Worm (Caenorhabditis elegans): Measurements from ENCODE around the gene srsx-21.

Gene srsx-21

DNA sequence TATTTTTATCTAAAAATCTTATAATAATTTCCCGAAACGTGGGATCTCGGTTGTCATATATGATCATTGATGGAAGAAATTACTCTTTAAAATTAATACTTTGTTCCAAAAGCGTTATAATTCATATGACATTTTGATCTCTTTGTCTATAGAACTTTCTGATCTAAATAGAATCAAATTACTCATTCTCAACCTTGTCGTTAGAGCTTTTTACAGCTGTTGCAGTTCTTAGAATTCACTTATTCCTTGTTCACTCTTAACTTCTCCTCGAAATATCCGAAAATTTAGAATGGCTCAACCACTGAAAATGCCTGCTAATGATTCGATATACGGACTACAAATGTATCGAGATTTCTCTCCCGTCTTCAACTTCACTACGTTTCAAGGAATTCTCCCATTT is 26.6 kb upstream of the srsx-21 start, which contains the start of gene sru-29:
Gene sru-29 (plus strand): TSS at position 301 of the 400 bp plus-strand sequence.
- no peak for TF ChIP-seq zim-3 (tag; optimal IDR thresholded peaks at IDR 0.05)
- no peak for TF ChIP-seq ccch-3 (GFP tag; optimal IDR thresholded peaks at IDR 0.05)
- TF ChIP-seq hmg-1.2 (GFP tag; IDR thresholded peaks at IDR 0.05): no peak
- TF ChIP-seq attf-6 (GFP tag; IDR thresholded peaks at IDR 0.05): no peak
- TF ChIP-seq Y53F4B.3 (GFP tag; IDR thresholded peaks at IDR 0.05): no peak
- TF ChIP-seq T26A5.8 (tag; optimal IDR thresholded peaks at IDR 0.05): no peak
- no peak for TF ChIP-seq bed-2 (GFP tag; IDR thresholded peaks at IDR 0.05)
- no peak for TF ChIP-seq F10E7.11 (tag; optimal IDR thresholded peaks at IDR 0.05)
- TF ChIP-seq mxl-1 (tag; optimal IDR thresholded peaks at IDR 0.05): no peak
- no peak for TF ChIP-seq hrde-1 (tag; optimal IDR thresholded peaks at IDR 0.05; ENCODE audit: borderline replicate concordance)

- TF ChIP-seq ceh-91 (GFP tag; IDR thresholded peaks at IDR 0.05): no peak
- no peak for TF ChIP-seq F10E7.11 (tag; optimal IDR thresholded peaks at IDR 0.05)
These were observed 25.6 kb upstream of the srsx-21 start for ce11 chrV:9812216-9812615.

ce11 chrV:9813527-9813926 is 24.3 kb upstream of the srsx-21 start, which contains the start of gene sru-30:
TSS of gene sru-30 (plus strand) at chrV:9813827.
- TF ChIP-seq hmg-1.2 (GFP tag; IDR thresholded peaks at IDR 0.05): no peak
- TF ChIP-seq hsf-1 (GFP tag; IDR thresholded peaks at IDR 0.05): no peak
- no peak for TF ChIP-seq zim-3 (tag; optimal IDR thresholded peaks at IDR 0.05)
- TF ChIP-seq F52B5.7 (tag; optimal IDR thresholded peaks at IDR 0.05): no peak
- TF ChIP-seq lag-1 (GFP tag; IDR thresholded peaks at IDR 0.05): no peak
- TF ChIP-seq F23B12.7 (tag; optimal IDR thresholded peaks at IDR 0.05; ENCODE audit: insufficient read depth): no peak
- no peak for TF ChIP-seq ceh-100 (GFP tag; IDR thresholded peaks at IDR 0.05)
- no peak for TF ChIP-seq aptf-2 (GFP tag; conservative IDR thresholded peaks at IDR 0.05)
- TF ChIP-seq madf-8 (GFP tag; conservative IDR thresholded peaks at IDR 0.05): no peak
- no peak for TF ChIP-seq F55B11.4 (tag; optimal IDR thresholded peaks at IDR 0.05; ENCODE audit: borderline replicate concordance, insufficient read depth)
- TF ChIP-seq K12H6.12 (tag; optimal IDR thresholded peaks at IDR 0.05): no peak
- no peak for TF ChIP-seq F22D6.2 (tag; optimal IDR thresholded peaks at IDR 0.05)

DNA sequence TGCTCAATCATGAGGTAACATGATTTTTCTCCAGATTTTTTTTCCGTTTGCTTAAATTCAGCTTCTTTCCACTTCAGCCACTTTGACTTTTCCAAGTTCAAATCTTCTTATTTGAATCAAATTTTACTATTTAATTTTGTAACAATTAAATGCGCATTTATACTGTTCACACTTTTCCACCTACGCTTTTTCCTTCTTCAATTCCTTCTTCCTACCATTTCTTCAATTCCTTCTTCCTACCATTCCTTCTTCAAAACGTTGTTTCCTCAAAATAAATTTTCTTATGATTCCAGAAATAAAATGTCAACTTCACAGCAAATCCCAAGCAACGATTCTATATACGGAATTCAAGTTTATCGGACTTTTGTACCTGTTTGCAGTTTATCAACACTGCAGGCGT is 21.4 kb upstream of the srsx-21 start, which contains the start of gene sru-31:
Gene sru-31 (plus strand): TSS at position 301 of the 400 bp plus-strand sequence.
- TF ChIP-seq ztf-18 (tag; optimal IDR thresholded peaks at IDR 0.05) (no peak), F10E7.11 (tag; optimal IDR thresholded peaks at IDR 0.05) (no peak), ztf-22 (GFP tag; optimal IDR thresholded peaks at IDR 0.05) (no peak), lin-26 (GFP tag; IDR thresholded peaks at IDR 0.05) (no peak), atf-7 (tag; optimal IDR thresholded peaks at IDR 0.05) (no peak), ceh-79 (tag; optimal IDR thresholded peaks at IDR 0.05) (no peak), lsl-1 (GFP tag; optimal IDR thresholded peaks at IDR 0.05) (no peak), Y95B8A.8 (GFP tag; IDR thresholded peaks at IDR 0.05) (no peak), bed-2 (GFP tag; IDR thresholded peaks at IDR 0.05) (no peak)

DNA sequence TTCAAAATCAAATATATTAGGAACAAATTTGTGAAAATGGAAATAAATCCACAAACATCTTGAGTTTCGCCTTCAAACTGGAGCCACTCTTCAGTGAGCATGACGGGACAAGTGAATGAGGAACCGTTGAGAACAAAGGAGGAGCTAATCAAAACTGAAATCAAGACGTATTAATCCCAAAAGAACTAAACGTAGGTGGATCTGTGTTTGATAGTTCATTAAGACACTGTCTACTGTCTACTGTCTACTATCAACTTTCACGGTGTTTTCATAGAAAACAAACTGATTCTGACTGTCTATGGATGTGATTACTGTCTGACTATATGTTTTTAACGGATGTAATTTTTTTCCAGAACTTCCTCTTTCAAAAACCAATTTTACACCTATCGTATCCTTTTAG is 16.1 kb upstream of the srsx-21 start, which contains the start of gene str-193:
Gene str-193 (minus strand): TSS at position 101 of the 400 bp plus-strand sequence.
- TF ChIP-seq mel-28 (tag; optimal IDR thresholded peaks at IDR 0.05; ENCODE audit: borderline replicate concordance) (no peak), ztf-26 (tag; optimal IDR thresholded peaks at IDR 0.05) (no peak), B0336.3 (GFP tag; IDR thresholded peaks at IDR 0.05) (no peak), die-1 (tag; optimal IDR thresholded peaks at IDR 0.05) (no peak), mcd-1 (GFP tag; IDR thresholded peaks at IDR 0.05) (no peak), aptf-3 (GFP tag; IDR thresholded peaks at IDR 0.05) (no peak), lir-1 (GFP tag; conservative IDR thresholded peaks at IDR 0.05) (no peak), F37B4.10 (GFP tag; IDR thresholded peaks at IDR 0.05) (no peak), nhr-179 (tag; optimal IDR thresholded peaks at IDR 0.05) (no peak), let-526 (GFP tag; IDR thresholded peaks at IDR 0.05) (no peak), ceh-27 (GFP tag; optimal IDR thresholded peaks at IDR 0.05) (no peak), lin-40 (tag; optimal IDR thresholded peaks at IDR 0.05) (no peak), snpc-1.1 (tag; optimal IDR thresholded peaks at IDR 0.05; ENCODE audit: insufficient read depth) (no peak), let-607 (tag; optimal IDR thresholded peaks at IDR 0.05) (no peak), F33H1.4 (GFP tag; IDR thresholded peaks at IDR 0.05) (no peak), F23B12.7 (tag; optimal IDR thresholded peaks at IDR 0.05; ENCODE audit: insufficient read depth) (no peak)
